Fruit fly (Drosophila melanogaster) whole organism, embryonic: Measurements from ENCODE around the gene Uck.

ENCODE experiments used
- Asciz ChIP-seq: fragments of 200-800 bp; sonication (Bioruptor generic); optimal IDR thresholded peaks from 2 replicates; lab custom pipeline; 2017; ENCODE audit warnings: missing biosample characterization, mild to moderate bottlenecking, missing genetic modification characterization, missing genetic modification reagents
- Atf3 ChIP-seq: fragments of 200-800 bp; sonication (Bioruptor generic); optimal IDR thresholded peaks from 3 replicates; lab custom pipeline; 2016; ENCODE audit warnings: missing biosample characterization, missing genetic modification characterization
- CG10267 ChIP-seq: fragments of 200-800 bp; sonication (Bioruptor generic); optimal IDR thresholded peaks from 2 replicates; lab custom pipeline; 2018; ENCODE audit warnings: missing biosample characterization, mild to moderate bottlenecking, missing genetic modification characterization, moderate library complexity
- CG10431 ChIP-seq: fragments of 200-800 bp; sonication (Bioruptor generic); optimal IDR thresholded peaks from 3 replicates; lab custom pipeline; 2018; ENCODE audit warnings: missing biosample characterization, mild to moderate bottlenecking, missing genetic modification characterization
- CG10979 ChIP-seq: fragments of 200-800 bp; sonication (Bioruptor generic); optimal IDR thresholded peaks from 2 replicates; lab custom pipeline; 2018; ENCODE audit warnings: missing biosample characterization, mild to moderate bottlenecking, missing genetic modification characterization, moderate library complexity
- CG1233 ChIP-seq: fragments of 200-800 bp; sonication (Bioruptor generic); optimal IDR thresholded peaks from 4 replicates; lab custom pipeline; 2018; ENCODE audit warnings: missing biosample characterization, mild to moderate bottlenecking, missing genetic modification characterization
- CG12659 ChIP-seq: fragments of 200-800 bp; sonication (Bioruptor generic); optimal IDR thresholded peaks from 3 replicates; lab custom pipeline; 2017; ENCODE audit warnings: mild to moderate bottlenecking, missing biosample characterization, missing genetic modification reagents, missing genetic modification characterization
- CG15479 ChIP-seq: fragments of 200-800 bp; sonication (Bioruptor generic); optimal IDR thresholded peaks from 3 replicates; lab custom pipeline; 2019; ENCODE audit warnings: missing biosample characterization, mild to moderate bottlenecking, missing genetic modification characterization, moderate library complexity
- CG2116 ChIP-seq: fragments of 200-800 bp; sonication (Bioruptor generic); optimal IDR thresholded peaks from 3 replicates; lab custom pipeline; 2018; ENCODE audit warnings: missing biosample characterization, mild to moderate bottlenecking, missing genetic modification characterization
- CG2120 ChIP-seq: fragments of 200-800 bp; sonication (Bioruptor generic); optimal IDR thresholded peaks from 3 replicates; lab custom pipeline; 2016; ENCODE audit warnings: missing biosample characterization, missing genetic modification characterization
- CG33557 ChIP-seq: fragments of 200-800 bp; sonication (Bioruptor generic); optimal IDR thresholded peaks from 2 replicates; lab custom pipeline; 2019; ENCODE audit warnings: missing biosample characterization, mild to moderate bottlenecking, missing genetic modification characterization, moderate library complexity
- CG3407 ChIP-seq: fragments of 200-800 bp; sonication (Bioruptor generic); optimal IDR thresholded peaks from 2 replicates; lab custom pipeline; 2018; ENCODE audit warnings: missing biosample characterization, mild to moderate bottlenecking, missing genetic modification characterization
- CG4617 ChIP-seq: fragments of 200-800 bp; sonication (Bioruptor generic); optimal IDR thresholded peaks from 3 replicates; lab custom pipeline; 2016; ENCODE audit warnings: missing biosample characterization, missing genetic modification characterization, borderline replicate concordance
- CG6254 ChIP-seq: fragments of 200-800 bp; sonication (Bioruptor generic); optimal IDR thresholded peaks from 3 replicates; lab custom pipeline; 2017; ENCODE audit warnings: mild to moderate bottlenecking, missing biosample characterization, missing genetic modification reagents, missing genetic modification characterization
- CG8281 ChIP-seq: fragments of 200-800 bp; sonication (Bioruptor generic); optimal IDR thresholded peaks from 2 replicates; lab custom pipeline; 2018; ENCODE audit warnings: missing biosample characterization, mild to moderate bottlenecking, missing genetic modification characterization, moderate library complexity
- Ets65A ChIP-seq: fragments of 200-800 bp; sonication (Bioruptor generic); peaks from one replicate; lab custom pipeline; 2016; ENCODE audit warnings: missing biosample characterization, missing genetic modification characterization
- Ets97D ChIP-seq: fragments of 200-800 bp; sonication (Bioruptor generic); optimal IDR thresholded peaks from 3 replicates; lab custom pipeline; 2016; ENCODE audit warnings: missing biosample characterization, missing genetic modification characterization
- Lhr ChIP-seq: fragments of 200-800 bp; sonication (Bioruptor generic); optimal IDR thresholded peaks from 3 replicates; lab custom pipeline; 2017; ENCODE audit warnings: mild to moderate bottlenecking, missing biosample characterization, missing genetic modification reagents, missing genetic modification characterization
- MBD-R2 ChIP-seq: fragments of 200-800 bp; sonication (Bioruptor generic); IDR thresholded peaks from 2 replicates; pipeline ENCODE4 v1.3.6; 2022; ENCODE audit warnings: missing biosample characterization, missing genetic modification characterization
- Pdp1 ChIP-seq, 2 experiments: fragments of 200-800 bp; sonication (Bioruptor generic); optimal IDR thresholded peaks; 3 replicates each; lab custom pipeline; 2016; ENCODE audit warnings: missing biosample characterization in 2 of 2, missing genetic modification characterization in 2 of 2, mild to moderate bottlenecking in 1 of 2, moderate library complexity in 1 of 2
- Sox100B ChIP-seq: fragments of 200-800 bp; sonication (Bioruptor generic); optimal IDR thresholded peaks from 3 replicates; lab custom pipeline; 2018; ENCODE audit warnings: missing biosample characterization, mild to moderate bottlenecking, missing genetic modification characterization
- amos ChIP-seq: fragments of 200-800 bp; sonication (Bioruptor generic); IDR thresholded peaks from 2 replicates; pipeline ENCODE4 v1.3.6; 2022; ENCODE audit warnings: missing biosample characterization, missing genetic modification characterization; ENCODE audit not compliant: partially characterized antibody
- bowl ChIP-seq: fragments of 200-800 bp; sonication (Bioruptor generic); IDR thresholded peaks from 2 replicates; pipeline ENCODE4 v1.3.6; 2022; ENCODE audit warnings: missing biosample characterization, missing genetic modification characterization
- br ChIP-seq: fragments of >200 bp; optimal IDR thresholded peaks from 2 replicates; lab custom pipeline; 2017
- bsh ChIP-seq, 2 experiments: fragments of 200-800 bp; sonication (Bioruptor generic); optimal IDR thresholded peaks; 2 replicates each; lab custom pipeline; 2017 to 2018; ENCODE audit warnings: mild to moderate bottlenecking in 2 of 2, missing biosample characterization in 2 of 2, missing genetic modification characterization in 2 of 2, moderate library complexity in 1 of 2
- cas ChIP-seq: fragments of 200-800 bp; sonication (Bioruptor generic); IDR thresholded peaks from 2 replicates; pipeline ENCODE4 v1.3.6; 2022; ENCODE audit warnings: missing biosample characterization, missing genetic modification characterization
- dmrt11E ChIP-seq: fragments of 200-800 bp; sonication (Bioruptor generic); optimal IDR thresholded peaks from 3 replicates; lab custom pipeline; 2018; ENCODE audit warnings: missing biosample characterization, mild to moderate bottlenecking, missing genetic modification characterization, moderate library complexity
- en ChIP-seq: fragments of 200-800 bp; sonication (Bioruptor generic); optimal IDR thresholded peaks from 2 replicates; lab custom pipeline; 2016; ENCODE audit warnings: missing biosample characterization, missing genetic modification characterization
- esg ChIP-seq: fragments of 200-800 bp; sonication (Bioruptor generic); conservative IDR thresholded peaks from 2 replicates; pipeline ENCODE4 v1.3.6; 2022; ENCODE audit warnings: missing biosample characterization, missing genetic modification characterization
- ewg ChIP-seq: fragments of 200-800 bp; sonication (Bioruptor generic); optimal IDR thresholded peaks from 3 replicates; lab custom pipeline; 2017; ENCODE audit warnings: mild to moderate bottlenecking, missing biosample characterization, missing genetic modification reagents, missing genetic modification characterization
- fru ChIP-seq: fragments of >200 bp; optimal IDR thresholded peaks from 2 replicates; lab custom pipeline; 2017
- insv ChIP-seq, 2 experiments: fragments of 200-800 bp; sonication (Bioruptor generic); optimal IDR thresholded peaks; 3 replicates each; lab custom pipeline; 2016 to 2018; ENCODE audit warnings: missing biosample characterization in 2 of 2, missing genetic modification characterization in 2 of 2
- nerfin-1 ChIP-seq: fragments of 200-800 bp; sonication (Bioruptor generic); optimal IDR thresholded peaks from 3 replicates; lab custom pipeline; 2019; ENCODE audit warnings: missing biosample characterization, mild to moderate bottlenecking, missing genetic modification characterization, moderate library complexity
- nerfin-2 ChIP-seq: fragments of 200-800 bp; sonication (Bioruptor generic); IDR thresholded peaks from 2 replicates; pipeline ENCODE4 v1.3.6; 2022; ENCODE audit warnings: missing biosample characterization, missing genetic modification characterization; ENCODE audit not compliant: partially characterized antibody
- odd ChIP-seq: fragments of 200-800 bp; sonication (Bioruptor generic); optimal IDR thresholded peaks from 2 replicates; lab custom pipeline; 2017; ENCODE audit warnings: missing biosample characterization, mild to moderate bottlenecking, missing genetic modification characterization
- repo ChIP-seq: fragments of 200-800 bp; sonication (Bioruptor generic); optimal IDR thresholded peaks from 2 replicates; lab custom pipeline; 2016; ENCODE audit warnings: missing biosample characterization, missing genetic modification characterization
- sna ChIP-seq: fragments of 200-800 bp; sonication (Bioruptor generic); IDR thresholded peaks from 2 replicates; pipeline ENCODE4 v1.3.6; 2022; ENCODE audit warnings: missing biosample characterization, missing genetic modification characterization; ENCODE audit not compliant: partially characterized antibody
- sr ChIP-seq: fragments of 200-800 bp; sonication (Bioruptor generic); IDR thresholded peaks from 3 replicates; pipeline ENCODE4 v1.3.6; 2022; ENCODE audit warnings: missing biosample characterization, missing genetic modification characterization
- tgo ChIP-seq: fragments of 200-800 bp; sonication (Bioruptor generic); IDR thresholded peaks from 3 replicates; pipeline ENCODE4 v1.3.6; 2022; ENCODE audit warnings: missing biosample characterization, missing genetic modification characterization
- unpg ChIP-seq: fragments of 200-800 bp; sonication (Bioruptor generic); optimal IDR thresholded peaks from 3 replicates; lab custom pipeline; 2018; ENCODE audit warnings: missing biosample characterization, mild to moderate bottlenecking, missing genetic modification characterization, moderate library complexity
- wor ChIP-seq: fragments of 200-800 bp; sonication (Bioruptor generic); IDR thresholded peaks from 2 replicates; pipeline ENCODE4 v1.3.6; 2022; ENCODE audit warnings: missing biosample characterization, missing genetic modification characterization
- zen2 ChIP-seq: fragments of 200-800 bp; sonication (Bioruptor generic); IDR thresholded peaks from 3 replicates; pipeline ENCODE4 v1.3.6; 2022; ENCODE audit warnings: missing biosample characterization, missing genetic modification characterization; ENCODE audit not compliant: partially characterized antibody

Uck gene

dm6 chr3R:24293171-24293570 lies 3.2 kb downstream of the Uck start (continued):
- TF ChIP-seq wor (GFP tag; lab: Robert Waterston, UW): no peak
- TF ChIP-seq ewg (GFP tag; lab: Kevin White, UChicago): no peak
- TF ChIP-seq fru (lab: Kevin White, UChicago): no peak
- TF ChIP-seq CG10267: peak; percentile 30
- peak; percentile 66 for TF ChIP-seq dmrt11E (tag; lab: Kevin White, UChicago)
- no peak for TF ChIP-seq CG4617
- no peak for TF ChIP-seq CG12659 (GFP tag; lab: Kevin White, UChicago)
- peak; percentile 79 for TF ChIP-seq Asciz (GFP tag; lab: Kevin White, UChicago)
- no peak for TF ChIP-seq CG15479 (GFP tag; lab: Kevin White, UChicago)
- TF ChIP-seq Sox100B (GFP tag; lab: Kevin White, UChicago): peak; percentile 54
- peak; percentile 57 for TF ChIP-seq CG3407
- TF ChIP-seq CG33557: peak; percentile 83
- peak in 1 of 2 experiments; percentile 5 for TF ChIP-seq Pdp1 (GFP tag; optimal IDR thresholded peaks at IDR 0.05; lab: Kevin White, UChicago)
- TF ChIP-seq MBD-R2 (GFP tag; lab: Robert Waterston, UW): no peak
- TF ChIP-seq bowl (GFP tag; lab: Robert Waterston, UW): no peak
- no peak for TF ChIP-seq nerfin-2 (GFP tag; lab: Robert Waterston, UW)
- peak; percentile 37 for TF ChIP-seq odd (GFP tag; lab: Kevin White, UChicago)
- no peak for TF ChIP-seq Ets97D (GFP tag; lab: Kevin White, UChicago)
- TF ChIP-seq bsh (GFP tag; optimal IDR thresholded peaks at IDR 0.05; lab: Kevin White, UChicago): peak in 1 of 2 experiments; percentile 84
- peak; percentile 61 for TF ChIP-seq Ets65A
- peak; percentile 50 for TF ChIP-seq unpg (GFP tag; lab: Kevin White, UChicago)
- TF ChIP-seq CG10431 (GFP tag; lab: Kevin White, UChicago): peak; percentile 62
- TF ChIP-seq sr (GFP tag; lab: Robert Waterston, UW): no peak
- TF ChIP-seq insv (GFP tag; optimal IDR thresholded peaks at IDR 0.05; lab: Kevin White, UChicago): no peak
- TF ChIP-seq CG6254 (GFP tag; lab: Kevin White, UChicago): peak; percentile 48
- no peak for TF ChIP-seq repo
- TF ChIP-seq sna (GFP tag; lab: Robert Waterston, UW): no peak
- no peak for TF ChIP-seq zen2 (GFP tag; lab: Robert Waterston, UW)
- peak; percentile 46 for TF ChIP-seq CG1233 (GFP tag; lab: Kevin White, UChicago)
- no peak for TF ChIP-seq tgo (GFP tag; lab: Robert Waterston, UW)
- TF ChIP-seq CG8281 (tag; lab: Kevin White, UChicago): no peak
- TF ChIP-seq esg: no peak
- TF ChIP-seq en (GFP tag; lab: Kevin White, UChicago): no peak
- TF ChIP-seq Atf3 (GFP tag; lab: Kevin White, UChicago): no peak
- peak; percentile 55 for TF ChIP-seq CG10979 (tag; lab: Kevin White, UChicago)
- TF ChIP-seq br: no peak
- TF ChIP-seq Lhr (GFP tag; lab: Kevin White, UChicago): peak; percentile 19
- TF ChIP-seq CG2120: no peak
- TF ChIP-seq amos (GFP tag; lab: Robert Waterston, UW): no peak

DNA sequence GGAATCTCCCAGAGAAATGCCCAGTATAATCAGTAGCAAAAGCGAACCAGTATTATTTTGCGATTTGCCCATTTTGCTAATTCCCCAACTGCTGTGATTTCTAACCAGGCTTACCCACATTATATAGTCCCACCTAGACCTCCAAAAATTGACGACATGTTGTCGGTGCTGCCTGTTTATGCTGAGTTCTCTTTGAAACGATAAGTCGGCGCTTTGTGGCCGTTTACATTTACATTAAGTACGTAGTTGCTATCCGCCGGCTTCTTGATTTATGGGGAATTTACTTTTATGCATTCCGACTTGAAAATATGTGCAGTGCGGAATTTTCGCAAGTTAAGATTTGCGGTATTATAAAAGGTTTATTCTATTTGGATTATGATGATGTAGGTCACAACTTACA lies 4.3 kb downstream of the Uck start, which contains the start of gene CG5715:
TSS of gene CG5715 (minus strand) at position 101 of the 400 bp plus-strand sequence.
- TF ChIP-seq nerfin-1 (tag; lab: Kevin White, UChicago): no peak
- TF ChIP-seq cas (GFP tag; lab: Robert Waterston, UW): no peak
- no peak for TF ChIP-seq CG2116 (GFP tag; lab: Kevin White, UChicago)
